Fruit fly (Drosophila melanogaster): ENCODE measurements around the gene fws.

The fws gene

DNA sequence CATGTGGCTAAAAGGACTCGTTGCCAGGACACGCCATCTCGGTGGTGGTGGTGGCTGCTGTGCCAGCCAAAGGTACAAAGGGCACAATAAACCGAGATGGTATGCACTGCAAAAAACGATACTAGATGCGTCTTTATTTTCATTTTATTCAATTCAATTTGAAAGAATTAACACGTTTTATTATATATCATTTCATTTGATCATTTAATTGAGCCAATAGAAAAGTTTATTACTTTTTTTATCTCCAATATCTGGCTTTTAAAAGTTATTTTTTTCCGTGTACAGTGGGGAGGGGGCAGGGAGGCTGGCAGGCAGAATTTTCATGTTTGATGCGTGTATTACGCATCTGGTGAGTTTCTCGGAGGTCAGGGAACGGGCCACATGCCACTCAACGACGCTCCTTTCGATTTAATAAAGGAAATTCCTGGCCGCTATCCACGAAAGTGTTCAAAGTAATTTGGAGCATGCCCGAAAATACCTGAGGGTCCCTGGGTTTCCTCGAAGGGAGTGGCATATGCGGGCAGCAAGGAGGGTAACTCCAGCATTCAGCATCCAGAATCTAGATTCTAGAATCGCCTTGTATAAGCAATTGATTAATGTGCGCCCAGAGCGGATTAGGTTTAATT is 33.4 kb upstream of the fws start (continued):
- TF ChIP-seq cad (GFP tag; optimal IDR thresholded peaks at IDR 0.05) (no peak), knrl (GFP tag; IDR thresholded peaks at IDR 0.05; ENCODE audit: partially characterized antibody) (no peak), Optix (GFP tag; IDR thresholded peaks at IDR 0.05) (peak; percentile 27; the same call in 1 of the 3 replicates), MTF-1 (GFP tag; optimal IDR thresholded peaks at IDR 0.05; ENCODE audit: borderline replicate concordance) (peak; percentile 61), al (GFP tag; IDR thresholded peaks at IDR 0.05) (peak; percentile 47; the same call in 1 of the 2 replicates), en (GFP tag; optimal IDR thresholded peaks at IDR 0.05) (no peak), Atf3 (GFP tag; optimal IDR thresholded peaks at IDR 0.05) (peak; percentile 53), fd102C (GFP tag; optimal IDR thresholded peaks at IDR 0.05) (peak; percentile 42), CG3163 (GFP tag; optimal IDR thresholded peaks at IDR 0.05) (peak; percentile 32), ken (GFP tag; IDR thresholded peaks at IDR 0.05) (peak; percentile 80), CG11085 (GFP tag; IDR thresholded peaks at IDR 0.05) (peak; percentile 75), CG7839 (tag; optimal IDR thresholded peaks at IDR 0.05) (peak; percentile 93), CG3407 (GFP tag; optimal IDR thresholded peaks at IDR 0.05) (peak; percentile 81), lola (GFP tag; optimal IDR thresholded peaks at IDR 0.05) (peak in 1 of 3 experiments; percentile 94), eve (GFP tag; optimal IDR thresholded peaks at IDR 0.05) (no peak), emc (GFP tag; optimal IDR thresholded peaks at IDR 0.05) (no peak), usp (GFP tag; optimal IDR thresholded peaks at IDR 0.05) (no peak), CG9727 (GFP tag; optimal IDR thresholded peaks at IDR 0.05) (peak; percentile 94), ATbp (GFP tag; optimal IDR thresholded peaks at IDR 0.05) (peak; percentile 89), NC2α (GFP tag; optimal IDR thresholded peaks at IDR 0.05) (peak; percentile 66), Neu2 (GFP tag; optimal IDR thresholded peaks at IDR 0.05; ENCODE audit: borderline replicate concordance) (no peak), E2f2 (GFP tag; IDR thresholded peaks at IDR 0.05) (peak; percentile 61; the same call in 1 of the 2 replicates), CG9797 (GFP tag; optimal IDR thresholded peaks at IDR 0.05) (peak; percentile 12), nom (GFP tag; optimal IDR thresholded peaks at IDR 0.05) (no peak), ftz-f1 (GFP tag; optimal IDR thresholded peaks at IDR 0.05) (no peak), Dip2 (GFP tag; IDR thresholded peaks at IDR 0.05) (0 out of 2 replicates have a peak, but pooled peaks have one; percentile 8), CG1529 (GFP tag; optimal IDR thresholded peaks at IDR 0.05) (peak; percentile 79), CG2116 (GFP tag; optimal IDR thresholded peaks at IDR 0.05) (peak; percentile 39), ro (GFP tag; IDR thresholded peaks at IDR 0.05) (peak; percentile 47; the same call in 1 of the 2 replicates), CG7357 (GFP tag; IDR thresholded peaks at IDR 0.05) (peak; percentile 80), Drgx (GFP tag; IDR thresholded peaks at IDR 0.05) (no peak), mirr (GFP tag; optimal IDR thresholded peaks at IDR 0.05) (peak; percentile 50), gsb-n (tag; optimal IDR thresholded peaks at IDR 0.05) (peak; percentile 87), CG6254 (GFP tag; optimal IDR thresholded peaks at IDR 0.05) (peak; percentile 84), CG10366 (GFP tag; IDR thresholded peaks at IDR 0.05) (peak; percentile 64), croc (GFP tag; conservative IDR thresholded peaks at IDR 0.05) (peak; percentile 91), crp (GFP tag; optimal IDR thresholded peaks at IDR 0.05) (peak in 1 of 2 experiments; percentile 36), CG9876 (GFP tag; optimal IDR thresholded peaks at IDR 0.05) (peak; percentile 30), Deaf1 (tag; optimal IDR thresholded peaks at IDR 0.05) (peak; percentile 68), cas (GFP tag; IDR thresholded peaks at IDR 0.05) (no peak), Ets97D (GFP tag; optimal IDR thresholded peaks at IDR 0.05) (peak; percentile 34), CG8765 (GFP tag; IDR thresholded peaks at IDR 0.05) (peak; percentile 78), MESR4 (GFP tag; optimal IDR thresholded peaks at IDR 0.05) (peak; percentile 4), CG18476 (GFP tag; optimal IDR thresholded peaks at IDR 0.05) (peak; percentile 82), Spps (tag; optimal IDR thresholded peaks at IDR 0.05) (peak; percentile 85), BtbVII (GFP tag; optimal IDR thresholded peaks at IDR 0.05) (peak; percentile 77), tup (GFP tag; optimal IDR thresholded peaks at IDR 0.05) (peak; percentile 67), onecut (GFP tag; IDR thresholded peaks at IDR 0.05) (peak; percentile 84), disco-r (GFP tag; optimal IDR thresholded peaks at IDR 0.05) (peak; percentile 45)

Data from whole organism, embryonic.